Worm (Caenorhabditis elegans): Measurements from ENCODE around the gene srsx-18.

- TF ChIP-seq ref-1 (GFP tag; conservative IDR thresholded peaks at IDR 0.05) = no peak
- no peak for TF ChIP-seq klf-2 (GFP tag; conservative IDR thresholded peaks at IDR 0.05)
- TF ChIP-seq ztf-29 (GFP tag; IDR thresholded peaks at IDR 0.05) = no peak
- no peak for TF ChIP-seq T22C8.4 (GFP tag; IDR thresholded peaks at IDR 0.05)
- no peak for TF ChIP-seq flt-1 (GFP tag; IDR thresholded peaks at IDR 0.05)
- TF ChIP-seq med-1 (GFP tag; optimal IDR thresholded peaks at IDR 0.05; ENCODE audit: insufficient read depth) = no peak
- TF ChIP-seq tab-1 (GFP tag; IDR thresholded peaks at IDR 0.05) = no peak
- no peak for TF ChIP-seq cog-1 (tag; optimal IDR thresholded peaks at IDR 0.05)
These were observed 20.8 kb downstream of the srsx-18 start, which contains the start of gene pst-1 for ce11 chrV:5943167-5943566.
